Fruit fly (Drosophila melanogaster) whole organism, embryonic: ENCODE measurements around the gene CG31871.

Experiments
- Ada2b ChIP-seq: fragments of 200-800 bp; sonication (Bioruptor generic); IDR thresholded peaks from 2 replicates; pipeline ENCODE4 v1.3.6; 2022; ENCODE audit warnings: missing biosample characterization, missing genetic modification characterization
- Bdp1 ChIP-seq: fragments of 200-800 bp; sonication (Bioruptor generic); optimal IDR thresholded peaks from 3 replicates; lab custom pipeline; 2016; ENCODE audit warnings: missing biosample characterization, missing genetic modification characterization
- CG10654 ChIP-seq: fragments of 200-800 bp; sonication (Bioruptor generic); optimal IDR thresholded peaks from 2 replicates; lab custom pipeline; 2016; ENCODE audit warnings: missing biosample characterization, missing genetic modification characterization
- CG11504 ChIP-seq: fragments of 200-800 bp; sonication (Bioruptor generic); optimal IDR thresholded peaks from 3 replicates; lab custom pipeline; 2019; ENCODE audit warnings: missing biosample characterization, mild to moderate bottlenecking, missing genetic modification characterization, moderate library complexity
- CG11695 ChIP-seq: fragments of 200-800 bp; sonication (Bioruptor generic); IDR thresholded peaks from 3 replicates; pipeline ENCODE4 v1.3.6; 2022; ENCODE audit warnings: missing biosample characterization, missing genetic modification characterization
- CG14441 ChIP-seq: fragments of 200-800 bp; sonication (Bioruptor generic); IDR thresholded peaks from 2 replicates; pipeline ENCODE4 v1.3.6; 2022; ENCODE audit warnings: missing biosample characterization, missing genetic modification characterization
- CG15269 ChIP-seq: fragments of 200-800 bp; sonication (Bioruptor generic); optimal IDR thresholded peaks from 2 replicates; lab custom pipeline; 2018; ENCODE audit warnings: missing biosample characterization, mild to moderate bottlenecking, missing genetic modification characterization, moderate library complexity
- CG18262 ChIP-seq: fragments of 200-800 bp; optimal IDR thresholded peaks from 3 replicates; lab custom pipeline; 2019; ENCODE audit warnings: missing biosample characterization, mild to moderate bottlenecking, missing genetic modification characterization, moderate library complexity
- CG2120 ChIP-seq: fragments of 200-800 bp; sonication (Bioruptor generic); optimal IDR thresholded peaks from 3 replicates; lab custom pipeline; 2016; ENCODE audit warnings: missing biosample characterization, missing genetic modification characterization
- CG2678 ChIP-seq: fragments of 200-800 bp; sonication (Bioruptor generic); optimal IDR thresholded peaks from 3 replicates; lab custom pipeline; 2019; ENCODE audit warnings: missing biosample characterization, mild to moderate bottlenecking, missing genetic modification characterization, moderate library complexity
- CG32532 ChIP-seq: fragments of 200-800 bp; sonication (Bioruptor generic); IDR thresholded peaks from 2 replicates; pipeline ENCODE4 v1.3.6; 2022; ENCODE audit warnings: missing biosample characterization, missing genetic modification characterization
- CG3281 ChIP-seq: fragments of 200-800 bp; sonication (Bioruptor generic); optimal IDR thresholded peaks from 3 replicates; lab custom pipeline; 2017; ENCODE audit warnings: missing biosample characterization, mild to moderate bottlenecking, missing genetic modification characterization
- CG3847 ChIP-seq: fragments of 200-800 bp; sonication (Bioruptor generic); IDR thresholded peaks from 2 replicates; pipeline ENCODE4 v1.3.6; 2022; ENCODE audit warnings: missing biosample characterization, missing genetic modification characterization
- CG43689 ChIP-seq: fragments of 200-800 bp; sonication (Bioruptor generic); IDR thresholded peaks from 2 replicates; pipeline ENCODE4 v1.3.6; 2022; ENCODE audit warnings: missing biosample characterization, missing genetic modification characterization
- CG5953 ChIP-seq: fragments of 200-800 bp; sonication (Bioruptor generic); IDR thresholded peaks from 2 replicates; pipeline ENCODE4 v1.3.6; 2022; ENCODE audit warnings: missing biosample characterization, missing genetic modification characterization
- CG6791 ChIP-seq: fragments of 200-800 bp; sonication (Bioruptor generic); IDR thresholded peaks from 3 replicates; pipeline ENCODE4 v1.3.6; 2022; ENCODE audit warnings: missing biosample characterization, missing genetic modification characterization; ENCODE audit not compliant: partially characterized antibody
- CHES-1-like ChIP-seq: fragments of 200-800 bp; sonication (Bioruptor generic); optimal IDR thresholded peaks from 2 replicates; lab custom pipeline; 2016; ENCODE audit warnings: missing biosample characterization, missing genetic modification characterization
- Dbx ChIP-seq: fragments of 200-800 bp; sonication (Bioruptor generic); IDR thresholded peaks from 3 replicates; pipeline ENCODE4 v1.3.6; 2022; ENCODE audit warnings: missing biosample characterization, missing genetic modification characterization
- Drgx ChIP-seq: fragments of 200-800 bp; sonication (Bioruptor generic); IDR thresholded peaks from 2 replicates; pipeline ENCODE4 v1.3.6; 2022; ENCODE audit warnings: missing biosample characterization, missing genetic modification characterization
- Ets65A ChIP-seq: fragments of 200-800 bp; sonication (Bioruptor generic); peaks from one replicate; lab custom pipeline; 2016; ENCODE audit warnings: missing biosample characterization, missing genetic modification characterization
- Fer3 ChIP-seq: fragments of 200-800 bp; sonication (Bioruptor generic); optimal IDR thresholded peaks from 2 replicates; lab custom pipeline; 2018; ENCODE audit warnings: missing biosample characterization, mild to moderate bottlenecking, missing genetic modification characterization, moderate library complexity
- HLH4C ChIP-seq: fragments of 200-800 bp; sonication (Bioruptor generic); IDR thresholded peaks from 3 replicates; pipeline ENCODE4 v1.3.6; 2022; ENCODE audit warnings: missing biosample characterization, missing genetic modification characterization; ENCODE audit not compliant: partially characterized antibody
- Hr51 ChIP-seq, 2 experiments: fragments of 200-800 bp; sonication (Bioruptor generic); optimal IDR thresholded peaks; 2 replicates in 1 of 2; 3 replicates in 1 of 2; lab custom pipeline; 2016 to 2018; ENCODE audit warnings: missing biosample characterization in 2 of 2, missing genetic modification characterization in 2 of 2, mild to moderate bottlenecking in 1 of 2, moderate library complexity in 1 of 2
- Med ChIP-seq: fragments of 200-800 bp; sonication (Bioruptor generic); peaks from one replicate; lab custom pipeline; 2016; ENCODE audit warnings: missing biosample characterization, missing genetic modification characterization, mild to moderate bottlenecking, inconsistent platforms, moderate library complexity
- Meics ChIP-seq: fragments of 200-800 bp; sonication (Bioruptor generic); optimal IDR thresholded peaks from 2 replicates; lab custom pipeline; 2017; ENCODE audit warnings: missing biosample characterization, mild to moderate bottlenecking, missing genetic modification characterization
- Nf-YA ChIP-seq: fragments of 200-800 bp; sonication (Bioruptor generic); IDR thresholded peaks from 2 replicates; pipeline ENCODE4 v1.3.6; 2022; ENCODE audit warnings: missing biosample characterization, missing genetic modification characterization
- PHDP ChIP-seq: fragments of 200-800 bp; sonication (Bioruptor generic); optimal IDR thresholded peaks from 3 replicates; lab custom pipeline; 2018; ENCODE audit warnings: missing biosample characterization, mild to moderate bottlenecking, missing genetic modification characterization, moderate library complexity
- Sox102F ChIP-seq: fragments of 200-800 bp; sonication (Bioruptor generic); optimal IDR thresholded peaks from 2 replicates; lab custom pipeline; 2018; ENCODE audit warnings: missing biosample characterization, mild to moderate bottlenecking, missing genetic modification characterization, moderate library complexity
- ac ChIP-seq: fragments of 200-800 bp; sonication (Bioruptor generic); optimal IDR thresholded peaks from 3 replicates; lab custom pipeline; 2017; ENCODE audit warnings: missing biosample characterization, mild to moderate bottlenecking, missing genetic modification characterization
- ase ChIP-seq: fragments of 200-800 bp; sonication (Bioruptor generic); IDR thresholded peaks from 3 replicates; pipeline ENCODE4 v1.3.6; 2022; ENCODE audit warnings: missing biosample characterization, missing genetic modification characterization
- bcd ChIP-seq: fragments of 200-800 bp; sonication (Bioruptor generic); optimal IDR thresholded peaks from 2 replicates; lab custom pipeline; 2017; ENCODE audit warnings: missing biosample characterization, mild to moderate bottlenecking, missing genetic modification characterization
- crp ChIP-seq, 2 experiments: fragments of 200-800 bp; sonication (Bioruptor generic); optimal IDR thresholded peaks; 2 replicates in 1 of 2; 3 replicates in 1 of 2; lab custom pipeline; 2017; ENCODE audit warnings: missing biosample characterization in 2 of 2, missing genetic modification characterization in 2 of 2, mild to moderate bottlenecking in 1 of 2, moderate library complexity in 1 of 2
- danr ChIP-seq: fragments of 200-800 bp; sonication (Bioruptor generic); IDR thresholded peaks from 2 replicates; pipeline ENCODE4 v1.3.6; 2022; ENCODE audit warnings: missing biosample characterization, missing genetic modification characterization
- dmrt99B ChIP-seq: fragments of 200-800 bp; sonication (Bioruptor generic); optimal IDR thresholded peaks from 2 replicates; lab custom pipeline; 2018; ENCODE audit warnings: missing biosample characterization, mild to moderate bottlenecking, missing genetic modification characterization, moderate library complexity
- gem ChIP-seq: fragments of 200-800 bp; sonication (Bioruptor generic); optimal IDR thresholded peaks from 2 replicates; lab custom pipeline; 2019; ENCODE audit warnings: missing biosample characterization, mild to moderate bottlenecking, missing genetic modification characterization, moderate library complexity
- grau ChIP-seq: fragments of 200-800 bp; optimal IDR thresholded peaks from 3 replicates; lab custom pipeline; 2019; ENCODE audit warnings: missing biosample characterization, mild to moderate bottlenecking, missing genetic modification characterization, moderate library complexity
- hb ChIP-seq: fragments of 200-800 bp; sonication (Bioruptor generic); IDR thresholded peaks from 3 replicates; pipeline ENCODE4 v1.3.6; 2022; ENCODE audit warnings: missing biosample characterization, missing genetic modification characterization; ENCODE audit not compliant: partially characterized antibody
- nmo ChIP-seq: fragments of 200-800 bp; sonication (Bioruptor generic); optimal IDR thresholded peaks from 2 replicates; lab custom pipeline; 2018; ENCODE audit warnings: missing biosample characterization, mild to moderate bottlenecking, missing genetic modification characterization, moderate library complexity
- row ChIP-seq: fragments of 200-800 bp; sonication (Bioruptor generic); IDR thresholded peaks from 3 replicates; pipeline ENCODE4 v1.3.6; 2022; ENCODE audit warnings: missing biosample characterization, missing genetic modification characterization
- sima ChIP-seq: fragments of 200-800 bp; sonication (Bioruptor generic); optimal IDR thresholded peaks from 2 replicates; lab custom pipeline; 2016; ENCODE audit warnings: missing biosample characterization, missing genetic modification characterization
- sna ChIP-seq: fragments of 200-800 bp; sonication (Bioruptor generic); IDR thresholded peaks from 2 replicates; pipeline ENCODE4 v1.3.6; 2022; ENCODE audit warnings: missing biosample characterization, missing genetic modification characterization; ENCODE audit not compliant: partially characterized antibody
- so ChIP-seq: fragments of 200-800 bp; sonication (Bioruptor generic); IDR thresholded peaks from 3 replicates; pipeline ENCODE4 v1.3.6; 2022; ENCODE audit warnings: missing biosample characterization, missing genetic modification characterization
- unpg ChIP-seq: fragments of 200-800 bp; sonication (Bioruptor generic); optimal IDR thresholded peaks from 3 replicates; lab custom pipeline; 2018; ENCODE audit warnings: missing biosample characterization, mild to moderate bottlenecking, missing genetic modification characterization, moderate library complexity
- wdn ChIP-seq: fragments of 200-800 bp; sonication (Bioruptor generic); IDR thresholded peaks from 2 replicates; pipeline ENCODE4 v1.3.6; 2022; ENCODE audit warnings: missing biosample characterization, missing genetic modification characterization
- yki ChIP-seq: fragments of >200 bp; optimal IDR thresholded peaks from 3 replicates; lab custom pipeline; 2018

Gene CG31871

DNA sequence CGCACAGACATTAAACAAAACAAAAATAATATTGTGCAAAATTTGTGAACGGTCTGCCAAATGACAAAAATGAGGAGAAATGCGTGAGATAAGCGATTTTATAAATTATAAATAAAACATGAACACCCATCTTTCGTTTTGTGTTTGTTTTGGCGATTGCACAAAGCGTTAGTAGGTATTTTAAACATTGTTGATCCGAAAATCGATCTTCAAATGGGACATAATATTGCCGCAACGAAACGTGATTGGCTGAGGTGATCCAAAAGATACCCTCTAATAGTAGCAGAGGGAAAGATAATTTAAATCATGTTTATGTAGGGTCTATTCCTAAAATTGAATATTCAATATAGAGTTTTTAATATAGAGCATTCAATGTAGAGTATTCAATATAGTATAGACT, 17.7 kb downstream of the CG31871 start (continued):
- TF ChIP-seq sna (GFP tag; lab: Robert Waterston, UW) (no peak), HLH4C (GFP tag; lab: Robert Waterston, UW) (no peak), sima (no peak), ac (no peak), CG14441 (GFP tag; lab: Robert Waterston, UW) (no peak), CG10654 (GFP tag; lab: Kevin White, UChicago) (no peak), CG5953 (GFP tag; lab: Robert Waterston, UW) (no peak), CHES-1-like (GFP tag; lab: Kevin White, UChicago) (no peak), CG11504 (tag; lab: Kevin White, UChicago) (peak; percentile 38), Dbx (no peak), CG32532 (GFP tag; lab: Robert Waterston, UW) (peak; percentile 28; the same call in 1 of the 2 replicates), Bdp1 (no peak), Nf-YA (GFP tag; lab: Robert Waterston, UW) (no peak)

DNA sequence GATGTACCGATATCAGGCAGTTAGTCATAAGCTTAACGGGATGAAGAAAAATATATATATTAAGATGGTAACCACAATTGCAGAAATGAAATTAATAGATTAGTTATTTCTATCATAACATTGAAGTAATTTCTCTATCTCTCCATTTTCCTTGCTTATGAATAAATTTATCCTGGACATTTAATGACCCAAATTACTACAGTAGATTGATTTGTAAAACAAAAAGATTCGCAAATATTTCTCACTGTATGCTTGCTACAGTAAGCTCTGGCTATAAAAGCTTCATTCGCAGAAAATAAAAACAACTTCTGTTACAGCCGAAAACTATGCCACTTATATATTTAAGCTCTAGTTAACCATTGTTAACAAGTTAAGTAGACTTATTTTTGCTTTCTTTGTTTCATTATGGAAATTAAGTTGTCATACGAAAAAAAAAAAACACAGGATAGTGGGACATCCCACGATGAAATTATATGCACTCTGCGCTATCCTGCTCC, 18.8 kb downstream of the CG31871 start, which contains the start of gene CG17105:
Gene CG17105, plus strand, starts transcription at position 447 of the 497 bp plus-strand sequence.
- TF ChIP-seq CG18262 (tag; lab: Kevin White, UChicago) (no peak), so (GFP tag; lab: Robert Waterston, UW) (no peak), wdn (GFP tag; lab: Robert Waterston, UW) (no peak), CG11504 (tag; lab: Kevin White, UChicago) (peak; percentile 11), unpg (GFP tag; lab: Kevin White, UChicago) (peak; percentile 26), hb (GFP tag; lab: Robert Waterston, UW) (no peak), CG43689 (GFP tag; lab: Robert Waterston, UW) (no peak), Meics (peak; percentile 14), Fer3 (tag; lab: Kevin White, UChicago) (peak; percentile 6), PHDP (tag; lab: Kevin White, UChicago) (peak; percentile 15), CG3281 (GFP tag; lab: Kevin White, UChicago) (peak; percentile 3), CG6791 (no peak), Ets65A (GFP tag; lab: Kevin White, UChicago) (no peak), CG32532 (GFP tag; lab: Robert Waterston, UW) (peak; percentile 9; the same call in 1 of the 2 replicates), gem (tag; lab: Kevin White, UChicago) (peak; percentile 39), CG11695 (GFP tag; lab: Robert Waterston, UW) (no peak), dmrt99B (tag; lab: Kevin White, UChicago) (peak; percentile 8), Ada2b (GFP tag; lab: Robert Waterston, UW) (no peak), Sox102F (peak; percentile 24), CG2678 (tag; lab: Kevin White, UChicago) (peak; percentile 10), nmo (GFP tag; lab: Kevin White, UChicago) (no peak), CG3847 (GFP tag; lab: Robert Waterston, UW) (no peak), Hr51 (GFP tag; optimal IDR thresholded peaks at IDR 0.05; lab: Kevin White, UChicago) (peak in 1 of 2 experiments; percentile 56), CG15269 (tag; lab: Kevin White, UChicago) (peak; percentile 14), Drgx (GFP tag; lab: Robert Waterston, UW) (no peak), yki (lab: Kevin White, UChicago) (no peak), bcd (peak; percentile 3), CG2120 (GFP tag; lab: Kevin White, UChicago) (peak; percentile 15), row (GFP tag; lab: Robert Waterston, UW) (0 out of 3 replicates have a peak, but pooled peaks have one; percentile 19), Med (GFP tag; lab: Kevin White, UChicago) (peak; percentile 57), danr (GFP tag; lab: Robert Waterston, UW) (no peak), crp (GFP tag; optimal IDR thresholded peaks at IDR 0.05; lab: Kevin White, UChicago) (no peak), grau (tag; lab: Kevin White, UChicago) (peak; percentile 80), ase (GFP tag; lab: Robert Waterston, UW) (no peak)
